Worm (Caenorhabditis elegans) whole organism, L1 larva: ENCODE results near the gene srsx-21.

Source experiments
- C34B4.2 ChIP-seq: sonication (generic microtip); optimal IDR thresholded peaks from 2 replicates; lab custom pipeline; 2017; ENCODE audit warnings: mild to moderate bottlenecking, missing genetic modification characterization, missing compliant biosample characterization
- ama-1 ChIP-seq: fragments of 150-350 bp; optimal IDR thresholded peaks from 2 replicates; lab custom pipeline; 2014
- ces-1 ChIP-seq: fragments of 150-350 bp; optimal IDR thresholded peaks from 2 replicates; lab custom pipeline; 2014; ENCODE audit warnings: missing biosample characterization, missing genetic modification reagents, missing genetic modification characterization
- elt-3 ChIP-seq, 6 experiments: fragments of 150-350 bp in 1 of 6; sonication (generic microtip); optimal IDR thresholded peaks; 2 replicates each; lab custom pipeline; 2017 to 2018; ENCODE audit warnings: missing biosample characterization in 6 of 6, missing genetic modification characterization in 6 of 6, inconsistent platforms in 1 of 6
- lin-13 ChIP-seq: fragments of 150-350 bp; optimal IDR thresholded peaks from 2 replicates; lab custom pipeline; 2014; ENCODE audit warnings: missing biosample characterization, missing genetic modification reagents, missing genetic modification characterization
- lir-3 ChIP-seq: sonication (generic microtip); optimal IDR thresholded peaks from 2 replicates; lab custom pipeline; 2016; ENCODE audit warnings: mild to moderate bottlenecking, missing genetic modification characterization, moderate library complexity, missing compliant biosample characterization; ENCODE audit not compliant: poor library complexity
- lsy-2 ChIP-seq, 2 experiments: fragments of 150-350 bp; optimal IDR thresholded peaks; 2 replicates each; lab custom pipeline; 2014; ENCODE audit warnings: missing biosample characterization in 2 of 2, missing genetic modification characterization in 2 of 2
- mab-9 ChIP-seq: fragments of 200-800 bp; sonication (Bioruptor generic); IDR thresholded peaks from 2 replicates; pipeline ENCODE4 v1.3.6; 2022; ENCODE audit warnings: missing genetic modification reagents, missing genetic modification characterization, missing compliant biosample characterization
- nhr-12 ChIP-seq: sonication (generic microtip); optimal IDR thresholded peaks from 2 replicates; lab custom pipeline; 2017; ENCODE audit warnings: missing biosample characterization, missing genetic modification characterization
- nhr-237 ChIP-seq: fragments of 150-350 bp; optimal IDR thresholded peaks from 2 replicates; lab custom pipeline; 2014; ENCODE audit warnings: missing biosample characterization, missing genetic modification characterization
- nhr-28 ChIP-seq: fragments of 150-350 bp; optimal IDR thresholded peaks from 2 replicates; lab custom pipeline; 2014; ENCODE audit warnings: missing biosample characterization, missing genetic modification characterization
- skn-1 ChIP-seq: fragments of 150-350 bp; optimal IDR thresholded peaks from 2 replicates; lab custom pipeline; 2014; ENCODE audit warnings: missing biosample characterization, missing genetic modification characterization
- sox-4 ChIP-seq: sonication (generic microtip); optimal IDR thresholded peaks from 2 replicates; lab custom pipeline; 2016; ENCODE audit warnings: missing genetic modification characterization, missing compliant biosample characterization
- ztf-11 ChIP-seq, 2 experiments: sonication (generic microtip); optimal IDR thresholded peaks; 2 replicates each; lab custom pipeline; 2016 to 2017; ENCODE audit warnings: missing genetic modification characterization in 2 of 2, missing biosample characterization in 1 of 2, missing compliant biosample characterization in 1 of 2

DNA sequence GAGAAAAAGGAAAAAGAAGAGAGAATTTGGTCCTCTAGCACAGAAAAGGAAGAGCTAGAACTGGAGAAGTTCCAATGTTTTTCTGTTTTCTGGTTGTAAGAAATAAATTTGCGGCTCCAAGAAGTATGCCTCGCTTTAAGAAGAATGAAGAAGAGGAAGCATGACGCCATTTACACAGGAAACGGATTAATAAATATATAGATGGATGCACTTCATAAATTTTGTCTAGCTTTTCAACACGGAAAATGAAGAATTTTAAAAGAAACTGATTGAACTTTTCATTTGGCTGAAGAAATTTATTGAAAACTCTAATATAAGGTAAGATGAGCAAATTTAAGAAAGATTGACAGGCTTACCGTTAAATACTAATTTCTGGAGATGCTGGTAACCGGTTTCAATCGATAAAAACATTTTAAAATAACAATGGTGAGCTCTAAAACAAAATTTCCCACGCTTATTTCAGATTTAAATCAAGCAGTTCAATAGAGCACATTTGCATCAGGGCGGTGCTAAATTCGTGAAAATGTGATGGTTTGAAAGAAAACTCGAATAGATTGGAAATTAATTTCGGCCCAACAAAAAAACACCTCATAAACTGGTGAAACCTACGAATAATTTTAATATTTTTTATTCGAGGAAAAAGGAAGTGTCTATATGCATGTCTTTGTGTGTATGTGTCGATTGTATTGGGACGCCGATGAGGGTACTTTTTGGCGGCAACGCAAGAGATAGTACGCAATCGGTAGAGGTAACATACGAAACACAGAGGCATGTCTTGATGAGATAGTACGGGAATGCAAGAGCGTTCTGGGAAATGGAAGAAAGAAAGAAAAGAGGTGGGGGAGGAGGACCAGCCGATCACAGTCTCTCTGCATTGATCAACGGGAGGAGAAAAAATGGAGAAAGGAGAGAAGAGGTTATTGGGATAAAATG is 18.4 kb downstream of the srsx-21 start:
- no peak for TF ChIP-seq skn-1 (tag; lab: Kevin White, UChicago)
- TF ChIP-seq lir-3 (tag; lab: Kevin White, UChicago): no peak
- no peak for TF ChIP-seq nhr-28 (tag; lab: Kevin White, UChicago)
- peak; percentile 38 to 40 for TF ChIP-seq lsy-2 (tag; optimal IDR thresholded peaks at IDR 0.05; lab: Kevin White, UChicago)
- no peak for TF ChIP-seq lin-13
- TF ChIP-seq ces-1: no peak
- TF ChIP-seq elt-3 (tag; optimal IDR thresholded peaks at IDR 0.05; lab: Kevin White, UChicago): peak in 1 of 6 experiments; percentile 25
- no peak for TF ChIP-seq nhr-12
- peak; percentile 4 for TF ChIP-seq ama-1
- no peak for TF ChIP-seq ztf-11 (tag; optimal IDR thresholded peaks at IDR 0.05; lab: Kevin White, UChicago)
- no peak for TF ChIP-seq mab-9 (GFP tag; lab: Robert Waterston, UW)
- no peak for TF ChIP-seq C34B4.2
- no peak for TF ChIP-seq nhr-237 (tag; lab: Kevin White, UChicago)
- TF ChIP-seq sox-4 (tag; lab: Kevin White, UChicago): no peak
